Fruit fly (Drosophila melanogaster) S2 (cell line): ENCODE measurements around the gene CG33695.

Experiments
- CG8478 ChIP-seq: fragments of >200 bp; optimal IDR thresholded peaks from 2 replicates; lab custom pipeline; 2018
- CTCF ChIP-seq, 2 experiments: fragments of >200 bp; optimal IDR thresholded peaks; 2 replicates each; lab custom pipeline; 2018

DNA sequence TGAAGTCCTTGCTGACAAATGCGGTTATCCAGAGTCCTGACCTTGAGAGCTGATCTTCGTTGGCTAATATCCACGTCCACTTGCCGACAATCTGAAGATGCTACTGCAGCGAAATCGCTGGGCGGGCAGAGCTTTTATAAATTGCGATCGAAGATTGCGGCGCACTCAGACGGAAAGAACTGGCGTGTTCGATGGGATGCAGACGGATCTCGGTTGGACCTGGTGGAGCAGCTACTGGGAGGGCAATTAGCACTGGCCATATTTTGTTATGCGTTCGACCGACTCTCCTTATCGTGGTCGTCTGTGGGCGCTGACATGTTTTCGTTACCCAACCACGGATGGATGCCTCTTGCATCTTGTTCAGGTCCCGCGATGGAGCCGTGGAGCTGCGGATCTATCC, 7.8 kb downstream of the CG33695 start, which contains the start of gene Osi21:
- no peak for TF ChIP-seq CTCF (optimal IDR thresholded peaks at IDR 0.05; lab: Kevin White, UChicago)
- TF ChIP-seq CG8478 (lab: Kevin White, UChicago), result no peak
